Worm (Caenorhabditis elegans) whole organism, late embryonic: ENCODE results near the gene ipla-6.
A peak's percentile ranks its signal among the peaks of the same experiment; 100 is the strongest.
"Not testable (repeated sequence)": the region's sequence is repeated elsewhere in the genome, so short reads cannot be mapped to it uniquely, and the experiment has no call there.

ENCODE experiments used
- C08G9.2 ChIP-seq: sonication (generic microtip); optimal IDR thresholded peaks from 2 replicates; lab custom pipeline; 2016; ENCODE audit warnings: mild to moderate bottlenecking, missing genetic modification characterization, moderate library complexity, missing compliant biosample characterization
- C38D4.7 ChIP-seq: fragments of 200-800 bp; sonication (Bioruptor generic); optimal IDR thresholded peaks from 2 replicates; lab custom pipeline; 2018; ENCODE audit warnings: mild to moderate bottlenecking, missing genetic modification characterization, moderate library complexity, missing compliant biosample characterization
- F13H6.1 ChIP-seq: sonication (generic microtip); optimal IDR thresholded peaks from 2 replicates; lab custom pipeline; 2016; ENCODE audit warnings: missing genetic modification characterization, missing compliant biosample characterization
- K09A11.1 ChIP-seq: sonication (generic microtip); optimal IDR thresholded peaks from 2 replicates; lab custom pipeline; 2017; ENCODE audit warnings: antibody characterized with exemption, mild to moderate bottlenecking, missing genetic modification characterization, missing compliant biosample characterization; ENCODE audit not compliant: insufficient read depth
- T23F11.4 ChIP-seq: fragments of 200-800 bp; sonication (Bioruptor generic); optimal IDR thresholded peaks from 2 replicates; lab custom pipeline; 2018; ENCODE audit warnings: mild to moderate bottlenecking, missing genetic modification characterization, missing compliant biosample characterization
- Y22D7AL.16 ChIP-seq: sonication (generic microtip); optimal IDR thresholded peaks from 2 replicates; lab custom pipeline; 2016; ENCODE audit warnings: missing genetic modification characterization, missing compliant biosample characterization
- ahr-1 ChIP-seq: sonication (generic microtip); optimal IDR thresholded peaks from 2 replicates; lab custom pipeline; 2016; ENCODE audit warnings: missing genetic modification characterization, missing compliant biosample characterization
- ama-1 ChIP-seq: fragments of 150-350 bp; optimal IDR thresholded peaks from 2 replicates; lab custom pipeline; 2014
- ceh-18 ChIP-seq: sonication (generic microtip); optimal IDR thresholded peaks from 2 replicates; lab custom pipeline; 2016; ENCODE audit warnings: missing genetic modification characterization, missing compliant biosample characterization
- ceh-19 ChIP-seq: fragments of 200-800 bp; sonication (Bioruptor generic); optimal IDR thresholded peaks from 2 replicates; lab custom pipeline; 2018; ENCODE audit warnings: mild to moderate bottlenecking, missing genetic modification characterization, missing compliant biosample characterization
- ceh-2 ChIP-seq: sonication (generic microtip); optimal IDR thresholded peaks from 2 replicates; lab custom pipeline; 2016; ENCODE audit warnings: missing genotype, missing genetic modification characterization, missing compliant biosample characterization
- ceh-22 ChIP-seq: sonication (generic microtip); optimal IDR thresholded peaks from 2 replicates; lab custom pipeline; 2017; ENCODE audit warnings: missing biosample characterization, missing genetic modification characterization
- ceh-24 ChIP-seq: sonication (generic microtip); optimal IDR thresholded peaks from 2 replicates; lab custom pipeline; 2016; ENCODE audit warnings: mild to moderate bottlenecking, missing genetic modification characterization, missing compliant biosample characterization
- ceh-30 ChIP-seq: fragments of 150-350 bp; optimal IDR thresholded peaks from 2 replicates; lab custom pipeline; 2014; ENCODE audit warnings: missing biosample characterization, missing genetic modification characterization
- ceh-48 ChIP-seq: sonication (generic microtip); optimal IDR thresholded peaks from 2 replicates; lab custom pipeline; 2016; ENCODE audit warnings: missing genetic modification characterization, inconsistent platforms, missing compliant biosample characterization
- ceh-9 ChIP-seq: sonication (generic microtip); optimal IDR thresholded peaks from 2 replicates; lab custom pipeline; 2016; ENCODE audit warnings: mild to moderate bottlenecking, missing genetic modification characterization, inconsistent platforms, missing compliant biosample characterization
- che-1 ChIP-seq: sonication (generic microtip); optimal IDR thresholded peaks from 2 replicates; lab custom pipeline; 2016; ENCODE audit warnings: mild to moderate bottlenecking, missing genetic modification characterization, missing compliant biosample characterization
- dmd-4 ChIP-seq: sonication (generic microtip); optimal IDR thresholded peaks from 2 replicates; lab custom pipeline; 2016; ENCODE audit warnings: borderline replicate concordance, missing genetic modification characterization, missing compliant biosample characterization
- elt-2 ChIP-seq: sonication (generic microtip); optimal IDR thresholded peaks from 2 replicates; lab custom pipeline; 2016; ENCODE audit warnings: missing genetic modification reagents, missing genetic modification characterization, missing compliant biosample characterization
- eyg-1 ChIP-seq: sonication (generic microtip); optimal IDR thresholded peaks from 2 replicates; lab custom pipeline; 2016; ENCODE audit warnings: missing genotype, missing genetic modification characterization, missing compliant biosample characterization
- fkh-6 ChIP-seq: sonication (generic microtip); optimal IDR thresholded peaks from 2 replicates; lab custom pipeline; 2016; ENCODE audit warnings: missing genetic modification characterization, missing compliant biosample characterization
- hlh-13 ChIP-seq: fragments of 200-800 bp; sonication (Bioruptor generic); optimal IDR thresholded peaks from 2 replicates; lab custom pipeline; 2018; ENCODE audit warnings: mild to moderate bottlenecking, missing genetic modification characterization, missing compliant biosample characterization
- hlh-30 ChIP-seq: sonication (generic microtip); optimal IDR thresholded peaks from 2 replicates; lab custom pipeline; 2017; ENCODE audit warnings: antibody characterized with exemption, missing genetic modification characterization, missing compliant biosample characterization; ENCODE audit not compliant: insufficient read depth
- hlh-6 ChIP-seq: sonication (generic microtip); optimal IDR thresholded peaks from 2 replicates; lab custom pipeline; 2016; ENCODE audit warnings: missing genotype, missing genetic modification characterization, missing compliant biosample characterization
- hlh-8 ChIP-seq: sonication (generic microtip); optimal IDR thresholded peaks from 2 replicates; lab custom pipeline; 2016; ENCODE audit warnings: missing genotype, missing genetic modification characterization, missing compliant biosample characterization
- lim-6 ChIP-seq: sonication (generic microtip); optimal IDR thresholded peaks from 2 replicates; lab custom pipeline; 2016; ENCODE audit warnings: missing genetic modification characterization, missing compliant biosample characterization
- nfya-1 ChIP-seq: sonication (generic microtip); optimal IDR thresholded peaks from 2 replicates; lab custom pipeline; 2017; ENCODE audit warnings: missing genetic modification characterization, mild to moderate bottlenecking, missing compliant biosample characterization, antibody characterized with exemption, moderate library complexity
- nhr-11 ChIP-seq: fragments of 150-350 bp; optimal IDR thresholded peaks from 2 replicates; lab custom pipeline; 2014; ENCODE audit warnings: missing biosample characterization, missing genetic modification characterization
- nhr-232 ChIP-seq: sonication (generic microtip); optimal IDR thresholded peaks from 2 replicates; lab custom pipeline; 2016; ENCODE audit warnings: missing genetic modification characterization, missing compliant biosample characterization
- npax-4 ChIP-seq: sonication (generic microtip); optimal IDR thresholded peaks from 2 replicates; lab custom pipeline; 2016; ENCODE audit warnings: missing genetic modification characterization, missing compliant biosample characterization
- odd-2 ChIP-seq: sonication (generic microtip); optimal IDR thresholded peaks from 2 replicates; lab custom pipeline; 2017; ENCODE audit warnings: antibody characterized with exemption, mild to moderate bottlenecking, missing genetic modification characterization, missing compliant biosample characterization
- pat-9 ChIP-seq: fragments of 200-800 bp; sonication (Bioruptor generic); optimal IDR thresholded peaks from 2 replicates; lab custom pipeline; 2018; ENCODE audit warnings: mild to moderate bottlenecking, missing genetic modification characterization, moderate library complexity, missing compliant biosample characterization
- pax-1 ChIP-seq: fragments of 150-350 bp; optimal IDR thresholded peaks from 2 replicates; lab custom pipeline; 2014; ENCODE audit warnings: missing biosample characterization, missing genetic modification characterization
- pha-2 ChIP-seq: sonication (generic microtip); optimal IDR thresholded peaks from 2 replicates; lab custom pipeline; 2017; ENCODE audit warnings: mild to moderate bottlenecking, missing genetic modification characterization, missing compliant biosample characterization
- pha-4 ChIP-seq: fragments of 150-350 bp; optimal IDR thresholded peaks from 2 replicates; lab custom pipeline; 2018; ENCODE audit warnings: missing biosample characterization, missing genetic modification reagents, missing genetic modification characterization
- ref-2 ChIP-seq: sonication (generic microtip); optimal IDR thresholded peaks from 2 replicates; lab custom pipeline; 2016; ENCODE audit warnings: missing genetic modification characterization, missing compliant biosample characterization
- sdc-2 ChIP-seq: sonication (generic microtip); optimal IDR thresholded peaks from 2 replicates; lab custom pipeline; 2016; ENCODE audit warnings: missing genotype, missing genetic modification characterization, missing compliant biosample characterization
- syd-9 ChIP-seq: sonication (generic microtip); optimal IDR thresholded peaks from 2 replicates; lab custom pipeline; 2016; ENCODE audit warnings: mild to moderate bottlenecking, missing genetic modification characterization, moderate library complexity, missing compliant biosample characterization
- tbx-2 ChIP-seq: sonication (generic microtip); optimal IDR thresholded peaks from 2 replicates; lab custom pipeline; 2016; ENCODE audit warnings: missing genetic modification characterization, missing compliant biosample characterization
- tbx-7 ChIP-seq: sonication (generic microtip); optimal IDR thresholded peaks from 2 replicates; lab custom pipeline; 2016; ENCODE audit warnings: missing genotype, missing genetic modification characterization, missing compliant biosample characterization
- ttx-3 ChIP-seq: sonication (generic microtip); optimal IDR thresholded peaks from 2 replicates; lab custom pipeline; 2016; ENCODE audit warnings: missing genetic modification reagents, missing genetic modification characterization, missing compliant biosample characterization
- unc-3 ChIP-seq, 2 experiments: fragments of 200-800 bp in 1 of 2; sonication (Bioruptor generic) in 1 of 2; sonication (generic microtip) in 1 of 2; conservative IDR thresholded peaks in 1 of 2; optimal IDR thresholded peaks in 1 of 2; 2 replicates each; pipeline versions ENCODE4 v1.3.6 to Lab custom; 2016 to 2022; ENCODE audit warnings: missing compliant biosample characterization in 2 of 2, missing genetic modification characterization in 2 of 2, missing genetic modification reagents in 1 of 2
- unc-42 ChIP-seq: sonication (generic microtip); optimal IDR thresholded peaks from 2 replicates; lab custom pipeline; 2016; ENCODE audit warnings: missing genotype, missing genetic modification characterization, missing compliant biosample characterization
- unc-55 ChIP-seq: sonication (generic microtip); optimal IDR thresholded peaks from 2 replicates; lab custom pipeline; 2017; ENCODE audit warnings: missing biosample characterization, missing genetic modification reagents, missing genetic modification characterization
- ztf-16 ChIP-seq: sonication (generic microtip); optimal IDR thresholded peaks from 2 replicates; lab custom pipeline; 2017; ENCODE audit warnings: missing genetic modification characterization, missing compliant biosample characterization

ipla-6 gene

DNA sequence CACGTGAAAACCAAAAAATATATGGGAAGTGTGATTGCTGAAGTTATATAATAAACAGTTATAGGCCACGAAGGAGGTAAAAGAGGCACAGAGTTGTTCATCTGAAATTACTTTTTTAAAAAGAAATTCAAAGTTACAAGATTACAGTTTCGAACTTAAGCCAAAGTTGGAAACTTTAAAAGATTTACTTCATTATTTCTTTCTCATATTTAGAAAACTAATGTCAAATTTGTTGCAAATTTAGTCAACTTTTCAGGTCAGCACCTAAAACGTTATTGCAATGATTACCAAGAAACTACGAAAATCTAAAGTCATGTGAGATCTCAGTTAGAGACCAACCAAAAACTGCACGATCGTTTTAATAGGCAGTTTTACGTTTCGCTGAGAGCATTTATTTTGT, 33.8 kb upstream of the ipla-6 start, which contains the start of gene srv-25:
TSS of gene srv-25 (minus strand) at position 101 of the 400 bp plus-strand sequence.
- no peak for TF ChIP-seq unc-55 (GFP tag; lab: Kevin White, UChicago)
- no peak for TF ChIP-seq dmd-4
- TF ChIP-seq ceh-30 (tag; lab: Kevin White, UChicago) = no peak
- no peak for TF ChIP-seq K09A11.1 (tag; lab: Kevin White, UChicago)
- TF ChIP-seq pha-2 (tag; lab: Kevin White, UChicago) = no peak
- no peak for TF ChIP-seq pax-1
- TF ChIP-seq hlh-30 = no peak
- no peak for TF ChIP-seq ceh-2 (tag; lab: Kevin White, UChicago)
- no peak for TF ChIP-seq pha-4 (tag; lab: Kevin White, UChicago)
- no peak for TF ChIP-seq ttx-3
- TF ChIP-seq fkh-6 (tag; lab: Kevin White, UChicago) = no peak
- no peak for TF ChIP-seq ceh-48 (tag; lab: Kevin White, UChicago)
- no peak for TF ChIP-seq nfya-1
- TF ChIP-seq ref-2 (tag; lab: Kevin White, UChicago) = no peak
- TF ChIP-seq hlh-6 (tag; lab: Kevin White, UChicago) = no peak
- no peak for TF ChIP-seq unc-3 (GFP tag; conservative IDR thresholded peaks at IDR 0.05; lab: Robert Waterston, UW)
- no peak for TF ChIP-seq unc-3 (tag; optimal IDR thresholded peaks at IDR 0.05; lab: Kevin White, UChicago)
- no peak for TF ChIP-seq sdc-2 (tag; lab: Kevin White, UChicago)
- TF ChIP-seq, all 69 proteins: peak for 0

DNA sequence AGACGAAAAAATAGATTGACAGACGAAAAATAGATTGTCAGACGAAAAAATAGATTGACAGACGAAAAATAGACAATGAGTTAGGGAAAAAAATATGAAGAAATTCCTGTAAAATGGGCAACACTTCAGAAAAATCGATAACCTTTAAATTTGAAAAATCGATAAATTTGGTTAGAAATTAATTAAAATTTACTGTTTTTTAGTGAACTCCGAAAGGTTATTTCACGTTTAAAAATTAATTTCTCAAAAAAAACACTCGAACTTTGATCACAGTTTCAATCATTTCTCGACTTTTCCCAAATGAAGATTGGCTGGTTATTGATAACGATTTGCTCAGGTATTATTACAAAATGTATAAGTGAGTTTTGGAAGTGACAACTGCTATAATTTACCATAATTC, 30.0 kb upstream of the ipla-6 start, which contains the start of gene csp-2:
TSS of gene csp-2 (plus strand) at position 301 of the 400 bp plus-strand sequence.
- TF ChIP-seq ceh-48 (tag; lab: Kevin White, UChicago) = no peak
- no peak for TF ChIP-seq nhr-11
- no peak for TF ChIP-seq ceh-19 (GFP tag; lab: Kevin White, UChicago)
- TF ChIP-seq unc-55 (GFP tag; lab: Kevin White, UChicago) = no peak
- no peak for TF ChIP-seq odd-2 (tag; lab: Kevin White, UChicago)
- no peak for TF ChIP-seq pat-9 (tag; lab: Kevin White, UChicago)
- TF ChIP-seq che-1 (tag; lab: Kevin White, UChicago) = no peak
- no peak for TF ChIP-seq eyg-1 (tag; lab: Kevin White, UChicago)
- no peak for TF ChIP-seq hlh-30
- no peak for TF ChIP-seq C08G9.2
- no peak for TF ChIP-seq C38D4.7 (GFP tag; lab: Kevin White, UChicago)
- no peak for TF ChIP-seq ceh-22
- no peak for TF ChIP-seq ceh-18 (tag; lab: Kevin White, UChicago)
- TF ChIP-seq ama-1 (lab: Kevin White, UChicago) = no peak
- no peak for TF ChIP-seq ceh-30 (tag; lab: Kevin White, UChicago)
- TF ChIP-seq hlh-8 (tag; lab: Kevin White, UChicago) = no peak

DNA sequence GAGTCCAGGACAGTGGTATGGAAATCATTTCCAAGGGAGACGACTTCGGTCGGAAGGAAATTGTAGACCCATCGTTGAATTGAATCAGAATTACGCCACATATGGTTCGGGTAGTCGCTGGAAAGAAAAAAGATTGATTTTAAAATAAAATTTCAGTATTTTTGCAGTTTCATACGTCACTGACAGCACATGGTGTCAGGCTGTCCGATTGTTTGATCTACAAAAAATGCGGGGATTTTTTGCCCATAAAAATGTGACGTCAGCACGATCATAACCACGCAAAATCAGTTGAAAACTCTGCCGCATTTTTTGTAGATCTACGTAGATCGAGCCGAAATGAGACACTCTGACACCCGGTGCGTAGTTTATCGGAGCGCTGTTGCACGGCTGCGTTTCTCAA, 20.1 kb upstream of the ipla-6 start, which contains the start of gene Y73B6BL.12:
TSS of gene Y73B6BL.12 (minus strand) at position 101 of the 400 bp plus-strand sequence.
- TF ChIP-seq hlh-8 (tag; lab: Kevin White, UChicago); tbx-2 (tag; lab: Kevin White, UChicago); ztf-16: not testable (repeated sequence)

DNA sequence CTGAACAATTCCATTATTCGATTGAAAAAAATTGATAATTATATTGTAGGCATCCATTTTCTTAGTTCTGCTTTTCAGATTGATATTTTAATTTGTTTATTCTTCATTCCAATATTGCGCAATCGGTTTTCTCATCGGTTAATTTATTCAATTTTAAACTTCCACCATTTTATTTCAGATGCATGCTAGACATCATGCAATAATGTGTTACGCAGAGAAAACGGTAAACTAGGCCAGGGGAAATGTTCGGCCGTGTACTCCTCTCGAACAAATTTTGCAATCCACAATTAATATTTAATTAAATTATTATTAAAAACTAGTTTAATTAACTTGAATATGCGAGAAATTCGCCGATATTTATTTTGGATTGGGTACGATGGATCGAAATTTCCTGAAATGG, 15.8 kb upstream of the ipla-6 start, which contains the start of gene Y73B6BL.29:
TSS of gene Y73B6BL.29 (plus strand) at position 263 of the 400 bp plus-strand sequence.
- TF ChIP-seq lim-6 (tag; lab: Kevin White, UChicago) (peak; percentile 32), ahr-1 (tag; lab: Kevin White, UChicago) (no peak), syd-9 (no peak), Y22D7AL.16 (tag; lab: Kevin White, UChicago) (no peak), unc-42 (tag; lab: Kevin White, UChicago) (peak; percentile 82), unc-55 (GFP tag; lab: Kevin White, UChicago) (peak; percentile 6), T23F11.4 (GFP tag; lab: Kevin White, UChicago) (no peak), nhr-232 (tag; lab: Kevin White, UChicago) (no peak), tbx-7 (peak; percentile 86), sdc-2 (tag; lab: Kevin White, UChicago) (no peak), K09A11.1 (tag; lab: Kevin White, UChicago) (no peak), nfya-1 (peak; percentile 50), tbx-2 (tag; lab: Kevin White, UChicago) (peak; percentile 87), ceh-19 (GFP tag; lab: Kevin White, UChicago) (peak; percentile 56), ttx-3 (peak; percentile 54), ceh-24 (no peak), ceh-2 (tag; lab: Kevin White, UChicago) (peak; percentile 92), elt-2 (tag; lab: Kevin White, UChicago) (peak; percentile 58), che-1 (tag; lab: Kevin White, UChicago) (no peak), F13H6.1 (tag; lab: Kevin White, UChicago) (peak; percentile 46), npax-4 (tag; lab: Kevin White, UChicago) (no peak), ceh-9 (tag; lab: Kevin White, UChicago) (no peak), hlh-6 (tag; lab: Kevin White, UChicago) (no peak), hlh-13 (GFP tag; lab: Kevin White, UChicago) (no peak), unc-3 (GFP tag; conservative IDR thresholded peaks at IDR 0.05; lab: Robert Waterston, UW) (no peak), unc-3 (tag; optimal IDR thresholded peaks at IDR 0.05; lab: Kevin White, UChicago) (peak; percentile 27)
